Worm (Caenorhabditis elegans) whole organism, late embryonic: ENCODE measurements around the gene srg-24.
A peak's percentile ranks its signal among the peaks of the same experiment; 100 is the strongest.
"Not testable (repeated sequence)": the region's sequence is repeated elsewhere in the genome, so short reads cannot be mapped to it uniquely, and the experiment has no call there.

ENCODE experiments used
- C08G9.2 ChIP-seq: sonication (generic microtip); optimal IDR thresholded peaks from 2 replicates; lab custom pipeline; 2016; ENCODE audit warnings: mild to moderate bottlenecking, missing genetic modification characterization, moderate library complexity, missing compliant biosample characterization
- C38D4.7 ChIP-seq: fragments of 200-800 bp; sonication (Bioruptor generic); optimal IDR thresholded peaks from 2 replicates; lab custom pipeline; 2018; ENCODE audit warnings: mild to moderate bottlenecking, missing genetic modification characterization, moderate library complexity, missing compliant biosample characterization
- K02D7.2 ChIP-seq: sonication (generic microtip); optimal IDR thresholded peaks from 2 replicates; lab custom pipeline; 2017; ENCODE audit warnings: mild to moderate bottlenecking, missing genetic modification characterization, missing compliant biosample characterization
- T23F11.4 ChIP-seq: fragments of 200-800 bp; sonication (Bioruptor generic); optimal IDR thresholded peaks from 2 replicates; lab custom pipeline; 2018; ENCODE audit warnings: mild to moderate bottlenecking, missing genetic modification characterization, missing compliant biosample characterization
- ahr-1 ChIP-seq: sonication (generic microtip); optimal IDR thresholded peaks from 2 replicates; lab custom pipeline; 2016; ENCODE audit warnings: missing genetic modification characterization, missing compliant biosample characterization
- ama-1 ChIP-seq: fragments of 150-350 bp; optimal IDR thresholded peaks from 2 replicates; lab custom pipeline; 2014
- ceh-14 ChIP-seq: sonication (generic microtip); optimal IDR thresholded peaks from 2 replicates; lab custom pipeline; 2016; ENCODE audit warnings: missing genotype, missing genetic modification characterization, missing compliant biosample characterization
- ceh-18 ChIP-seq: sonication (generic microtip); optimal IDR thresholded peaks from 2 replicates; lab custom pipeline; 2016; ENCODE audit warnings: missing genetic modification characterization, missing compliant biosample characterization
- ceh-2 ChIP-seq: sonication (generic microtip); optimal IDR thresholded peaks from 2 replicates; lab custom pipeline; 2016; ENCODE audit warnings: missing genotype, missing genetic modification characterization, missing compliant biosample characterization
- ceh-24 ChIP-seq: sonication (generic microtip); optimal IDR thresholded peaks from 2 replicates; lab custom pipeline; 2016; ENCODE audit warnings: mild to moderate bottlenecking, missing genetic modification characterization, missing compliant biosample characterization
- ceh-30 ChIP-seq: fragments of 150-350 bp; optimal IDR thresholded peaks from 2 replicates; lab custom pipeline; 2014; ENCODE audit warnings: missing biosample characterization, missing genetic modification characterization
- ceh-6 ChIP-seq: fragments of 200-800 bp; sonication (Bioruptor generic); optimal IDR thresholded peaks from 2 replicates; lab custom pipeline; 2018; ENCODE audit warnings: mild to moderate bottlenecking, missing genetic modification characterization, missing compliant biosample characterization
- che-1 ChIP-seq: sonication (generic microtip); optimal IDR thresholded peaks from 2 replicates; lab custom pipeline; 2016; ENCODE audit warnings: mild to moderate bottlenecking, missing genetic modification characterization, missing compliant biosample characterization
- dmd-4 ChIP-seq: sonication (generic microtip); optimal IDR thresholded peaks from 2 replicates; lab custom pipeline; 2016; ENCODE audit warnings: borderline replicate concordance, missing genetic modification characterization, missing compliant biosample characterization
- dve-1 ChIP-seq: sonication (generic microtip); optimal IDR thresholded peaks from 2 replicates; lab custom pipeline; 2017; ENCODE audit warnings: antibody characterized with exemption, mild to moderate bottlenecking, missing genetic modification characterization, missing compliant biosample characterization
- elt-2 ChIP-seq: sonication (generic microtip); optimal IDR thresholded peaks from 2 replicates; lab custom pipeline; 2016; ENCODE audit warnings: missing genetic modification reagents, missing genetic modification characterization, missing compliant biosample characterization
- elt-4 ChIP-seq: sonication (generic microtip); optimal IDR thresholded peaks from 2 replicates; lab custom pipeline; 2016; ENCODE audit warnings: missing genetic modification characterization, missing compliant biosample characterization
- fkh-6 ChIP-seq: sonication (generic microtip); optimal IDR thresholded peaks from 2 replicates; lab custom pipeline; 2016; ENCODE audit warnings: missing genetic modification characterization, missing compliant biosample characterization
- hlh-6 ChIP-seq: sonication (generic microtip); optimal IDR thresholded peaks from 2 replicates; lab custom pipeline; 2016; ENCODE audit warnings: missing genotype, missing genetic modification characterization, missing compliant biosample characterization
- hlh-8 ChIP-seq: sonication (generic microtip); optimal IDR thresholded peaks from 2 replicates; lab custom pipeline; 2016; ENCODE audit warnings: missing genotype, missing genetic modification characterization, missing compliant biosample characterization
- lim-6 ChIP-seq: sonication (generic microtip); optimal IDR thresholded peaks from 2 replicates; lab custom pipeline; 2016; ENCODE audit warnings: missing genetic modification characterization, missing compliant biosample characterization
- lin-11 ChIP-seq: fragments of 200-800 bp; sonication (Bioruptor generic); optimal IDR thresholded peaks from 2 replicates; lab custom pipeline; 2018; ENCODE audit warnings: mild to moderate bottlenecking, missing genetic modification characterization, missing compliant biosample characterization
- madf-2 ChIP-seq: sonication (generic microtip); optimal IDR thresholded peaks from 2 replicates; lab custom pipeline; 2017; ENCODE audit warnings: missing genetic modification characterization, missing compliant biosample characterization
- mec-3 ChIP-seq: sonication (generic microtip); optimal IDR thresholded peaks from 2 replicates; lab custom pipeline; 2016; ENCODE audit warnings: borderline replicate concordance, missing genetic modification characterization, missing compliant biosample characterization
- nfya-1 ChIP-seq: sonication (generic microtip); optimal IDR thresholded peaks from 2 replicates; lab custom pipeline; 2017; ENCODE audit warnings: missing genetic modification characterization, mild to moderate bottlenecking, missing compliant biosample characterization, antibody characterized with exemption, moderate library complexity
- odd-2 ChIP-seq: sonication (generic microtip); optimal IDR thresholded peaks from 2 replicates; lab custom pipeline; 2017; ENCODE audit warnings: antibody characterized with exemption, mild to moderate bottlenecking, missing genetic modification characterization, missing compliant biosample characterization
- pag-3 ChIP-seq: sonication (generic microtip); optimal IDR thresholded peaks from 2 replicates; lab custom pipeline; 2016; ENCODE audit warnings: missing compliant biosample characterization, missing genetic modification characterization, borderline replicate concordance
- pha-2 ChIP-seq: sonication (generic microtip); optimal IDR thresholded peaks from 2 replicates; lab custom pipeline; 2017; ENCODE audit warnings: mild to moderate bottlenecking, missing genetic modification characterization, missing compliant biosample characterization
- pha-4 ChIP-seq: fragments of 150-350 bp; optimal IDR thresholded peaks from 2 replicates; lab custom pipeline; 2018; ENCODE audit warnings: missing biosample characterization, missing genetic modification reagents, missing genetic modification characterization
- sdc-2 ChIP-seq: sonication (generic microtip); optimal IDR thresholded peaks from 2 replicates; lab custom pipeline; 2016; ENCODE audit warnings: missing genotype, missing genetic modification characterization, missing compliant biosample characterization
- sox-2 ChIP-seq: fragments of 200-800 bp; sonication (Bioruptor generic); IDR thresholded peaks from 2 replicates; pipeline ENCODE4 v1.3.6; 2022; ENCODE audit warnings: missing genetic modification reagents, missing genetic modification characterization, missing compliant biosample characterization
- sox-4 ChIP-seq: sonication (generic microtip); optimal IDR thresholded peaks from 2 replicates; lab custom pipeline; 2017; ENCODE audit warnings: mild to moderate bottlenecking, missing genetic modification characterization, inconsistent platforms, missing compliant biosample characterization
- syd-9 ChIP-seq: sonication (generic microtip); optimal IDR thresholded peaks from 2 replicates; lab custom pipeline; 2016; ENCODE audit warnings: mild to moderate bottlenecking, missing genetic modification characterization, moderate library complexity, missing compliant biosample characterization
- tbx-2 ChIP-seq: sonication (generic microtip); optimal IDR thresholded peaks from 2 replicates; lab custom pipeline; 2016; ENCODE audit warnings: missing genetic modification characterization, missing compliant biosample characterization
- unc-3 ChIP-seq, 2 experiments: fragments of 200-800 bp in 1 of 2; sonication (Bioruptor generic) in 1 of 2; sonication (generic microtip) in 1 of 2; conservative IDR thresholded peaks in 1 of 2; optimal IDR thresholded peaks in 1 of 2; 2 replicates each; pipeline versions ENCODE4 v1.3.6 to Lab custom; 2016 to 2022; ENCODE audit warnings: missing compliant biosample characterization in 2 of 2, missing genetic modification characterization in 2 of 2, missing genetic modification reagents in 1 of 2
- unc-42 ChIP-seq: sonication (generic microtip); optimal IDR thresholded peaks from 2 replicates; lab custom pipeline; 2016; ENCODE audit warnings: missing genotype, missing genetic modification characterization, missing compliant biosample characterization
- unc-86 ChIP-seq: sonication (generic microtip); optimal IDR thresholded peaks from 2 replicates; lab custom pipeline; 2016; ENCODE audit warnings: missing genetic modification characterization, missing compliant biosample characterization
- zip-5 ChIP-seq: sonication (generic microtip); optimal IDR thresholded peaks from 2 replicates; lab custom pipeline; 2016; ENCODE audit warnings: missing genetic modification characterization, missing compliant biosample characterization
- ztf-16 ChIP-seq: sonication (generic microtip); optimal IDR thresholded peaks from 2 replicates; lab custom pipeline; 2017; ENCODE audit warnings: missing genetic modification characterization, missing compliant biosample characterization

The srg-24 gene

ce11 chrII:3137804-3138203 is 37.4 kb upstream of the srg-24 start, which contains the start of gene sri-54:
sri-54 (minus strand) TSS chrII:3137904.
- no peak for TF ChIP-seq nfya-1 (tag; lab: Kevin White, UChicago)
- TF ChIP-seq C38D4.7 (GFP tag; lab: Kevin White, UChicago): no peak
- no peak for TF ChIP-seq ztf-16 (tag; lab: Kevin White, UChicago)
- TF ChIP-seq sox-4 (tag; lab: Kevin White, UChicago): no peak
- no peak for TF ChIP-seq sox-2 (GFP tag; lab: Robert Waterston, UW)
- TF ChIP-seq C08G9.2: no peak
- no peak for TF ChIP-seq elt-4 (tag; lab: Kevin White, UChicago)
- no peak for TF ChIP-seq ahr-1 (tag; lab: Kevin White, UChicago)
- TF ChIP-seq ceh-6 (GFP tag; lab: Kevin White, UChicago): no peak
- TF ChIP-seq ceh-30 (tag; lab: Kevin White, UChicago): no peak
- no peak for TF ChIP-seq madf-2
- TF ChIP-seq, all 69 proteins: peak for 0

ce11 chrII:3135293-3135692 is 34.8 kb upstream of the srg-24 start:
- TF ChIP-seq tbx-2 (tag; lab: Kevin White, UChicago): no peak
- TF ChIP-seq dve-1 (tag; lab: Kevin White, UChicago): peak; percentile 63
- TF ChIP-seq, all 69 proteins: peak for 1

DNA sequence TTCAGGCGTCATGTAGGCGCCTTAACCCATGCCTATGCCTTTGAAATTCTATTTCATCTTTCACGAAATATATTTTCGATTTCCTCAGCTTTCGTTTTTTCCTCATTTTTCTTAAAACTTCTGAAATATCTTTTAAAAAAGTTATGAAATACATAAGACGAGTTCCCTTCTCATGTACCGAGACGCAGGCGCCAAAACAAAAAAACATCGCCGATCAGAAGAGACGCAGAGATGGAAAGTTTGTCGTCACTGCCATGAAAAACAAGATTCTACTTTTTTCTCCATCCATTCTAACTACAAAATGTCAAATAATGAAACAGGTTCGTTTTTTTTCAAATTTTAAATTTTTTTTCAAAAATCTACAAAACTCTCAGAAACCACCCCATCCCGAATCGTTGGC is 28.6 kb upstream of the srg-24 start, which contains the start of gene chil-24:
TSS of gene chil-24 (plus strand) at position 156 of the 400 bp plus-strand sequence.
- TF ChIP-seq pha-2 (tag; lab: Kevin White, UChicago) (no peak), unc-3 (GFP tag; conservative IDR thresholded peaks at IDR 0.05; lab: Robert Waterston, UW) (no peak), unc-3 (tag; optimal IDR thresholded peaks at IDR 0.05; lab: Kevin White, UChicago) (no peak), dmd-4 (tag; lab: Kevin White, UChicago) (no peak)

DNA sequence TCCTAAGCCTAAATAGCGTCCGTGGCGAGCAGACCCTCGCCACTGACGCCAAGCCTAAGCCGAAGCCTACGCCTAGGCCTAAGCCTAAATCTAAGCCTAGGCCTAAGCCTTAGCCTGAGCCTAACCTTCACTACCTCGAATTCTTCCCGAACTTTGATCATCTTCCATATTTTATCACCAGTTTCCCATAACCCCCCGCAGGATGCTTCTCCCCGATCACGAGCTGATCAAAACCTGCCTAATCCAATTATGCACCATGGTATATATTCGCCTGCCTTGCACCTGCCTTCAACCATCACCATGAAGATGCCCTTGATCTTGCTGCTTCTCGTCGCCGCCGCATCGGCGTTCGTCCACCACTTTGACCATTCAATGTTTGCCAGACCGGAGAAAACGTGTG is 26.3 kb upstream of the srg-24 start, which contains the start of gene ins-31:
TSS of gene ins-31 (plus strand) at position 301 of the 400 bp plus-strand sequence.
- TF ChIP-seq unc-42; ceh-6 (GFP tag; lab: Kevin White, UChicago); elt-2 (tag; lab: Kevin White, UChicago): not testable (repeated sequence)

DNA sequence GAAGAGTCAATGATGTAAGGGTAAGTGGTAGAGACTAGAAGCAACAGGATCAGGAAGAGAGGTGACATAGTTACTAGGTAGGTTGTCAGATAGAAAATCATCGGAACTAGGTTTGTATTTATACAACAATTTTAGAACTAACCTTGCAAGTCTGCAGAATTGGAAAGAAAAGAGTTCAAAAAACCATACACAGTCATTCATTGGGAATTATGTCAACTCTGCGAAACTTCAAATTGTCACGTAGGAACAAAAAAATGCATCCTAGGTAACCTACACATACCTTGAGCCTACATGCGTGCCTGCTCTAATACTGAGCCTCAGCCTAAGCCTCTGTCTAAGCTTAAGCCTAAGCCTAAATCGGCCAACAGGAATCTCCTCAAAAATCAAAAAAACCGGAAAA is 25.9 kb upstream of the srg-24 start, which contains the start of gene ins-19:
TSS of gene ins-19 (minus strand) at position 101 of the 400 bp plus-strand sequence.
- TF ChIP-seq hlh-8: no peak
- TF ChIP-seq mec-3: no peak
- no peak for TF ChIP-seq pha-4 (tag; lab: Kevin White, UChicago)
- TF ChIP-seq ceh-24 (tag; lab: Kevin White, UChicago): no peak
- TF ChIP-seq ceh-6 (GFP tag; lab: Kevin White, UChicago): no peak
- no peak for TF ChIP-seq che-1 (tag; lab: Kevin White, UChicago)
- TF ChIP-seq hlh-6 (tag; lab: Kevin White, UChicago): no peak
- no peak for TF ChIP-seq ceh-14 (tag; lab: Kevin White, UChicago)
- no peak for TF ChIP-seq K02D7.2 (tag; lab: Kevin White, UChicago)
- no peak for TF ChIP-seq sdc-2 (tag; lab: Kevin White, UChicago)
- no peak for TF ChIP-seq pag-3 (tag; lab: Kevin White, UChicago)
- TF ChIP-seq madf-2: no peak
- TF ChIP-seq zip-5 (tag; lab: Kevin White, UChicago): no peak
- TF ChIP-seq sox-2 (GFP tag; lab: Robert Waterston, UW): no peak
- no peak for TF ChIP-seq T23F11.4

ce11 chrII:3123206-3123605 is 22.8 kb upstream of the srg-24 start, which contains the start of gene srh-71:
srh-71 (plus strand) TSS chrII:3123506.
- TF ChIP-seq unc-86 (tag; lab: Kevin White, UChicago) (no peak), sdc-2 (tag; lab: Kevin White, UChicago) (no peak), che-1 (tag; lab: Kevin White, UChicago) (no peak), lin-11 (tag; lab: Kevin White, UChicago) (no peak), lim-6 (tag; lab: Kevin White, UChicago) (no peak), pha-2 (tag; lab: Kevin White, UChicago) (no peak), odd-2 (tag; lab: Kevin White, UChicago) (no peak), ama-1 (lab: Kevin White, UChicago) (no peak), ceh-18 (tag; lab: Kevin White, UChicago) (no peak), syd-9 (no peak), fkh-6 (tag; lab: Kevin White, UChicago) (no peak), ceh-2 (tag; lab: Kevin White, UChicago) (no peak)
- TF ChIP-seq, all 69 proteins: peak for 0
